Worm (Caenorhabditis elegans) whole organism, young adult: Measurements from ENCODE around the gene mpk-1.

Source experiments
- B0019.2 ChIP-seq: fragments of 200-800 bp; sonication (Bioruptor generic); conservative IDR thresholded peaks from 2 replicates; pipeline ENCODE4 v1.3.6; 2022; ENCODE audit warnings: missing genetic modification reagents, missing genetic modification characterization, missing compliant biosample characterization
- B0336.3 ChIP-seq: fragments of 200-800 bp; sonication (Bioruptor generic); IDR thresholded peaks from 2 replicates; pipeline ENCODE4 v1.3.6; 2022; ENCODE audit warnings: missing genetic modification characterization, missing compliant biosample characterization
- F22D6.2 ChIP-seq: sonication (generic microtip); optimal IDR thresholded peaks from 2 replicates; lab custom pipeline; 2016; ENCODE audit warnings: mild to moderate bottlenecking, missing genetic modification characterization, missing compliant biosample characterization
- F37B4.10 ChIP-seq: fragments of 200-800 bp; sonication (Bioruptor generic); IDR thresholded peaks from 2 replicates; pipeline ENCODE4 v1.3.6; 2022; ENCODE audit warnings: missing genetic modification characterization, missing compliant biosample characterization
- F39B2.1 ChIP-seq: fragments of 200-800 bp; sonication (Bioruptor generic); IDR thresholded peaks from 2 replicates; pipeline ENCODE4 v1.3.6; 2022; ENCODE audit warnings: missing genetic modification reagents, missing genetic modification characterization, missing compliant biosample characterization
- F49E8.2 ChIP-seq: sonication (generic microtip); optimal IDR thresholded peaks from 3 replicates; lab custom pipeline; 2017; ENCODE audit warnings: missing genetic modification characterization, mild to moderate bottlenecking, missing compliant biosample characterization, antibody characterized with exemption, moderate library complexity; ENCODE audit not compliant: insufficient read depth
- F55B11.4 ChIP-seq: sonication (generic microtip); optimal IDR thresholded peaks from 2 replicates; lab custom pipeline; 2016; ENCODE audit warnings: missing compliant biosample characterization, missing genetic modification characterization, borderline replicate concordance; ENCODE audit not compliant: insufficient read depth
- T07F8.4 ChIP-seq: sonication (generic microtip); optimal IDR thresholded peaks from 2 replicates; lab custom pipeline; 2016; ENCODE audit warnings: mild to moderate bottlenecking, missing genetic modification characterization, moderate library complexity, missing compliant biosample characterization
- Y79H2A.3 ChIP-seq: fragments of 200-800 bp; sonication (Bioruptor generic); conservative IDR thresholded peaks from 2 replicates; pipeline ENCODE4 v1.3.6; 2022; ENCODE audit warnings: missing genetic modification reagents, missing genetic modification characterization, missing compliant biosample characterization
- ZK185.1 ChIP-seq: sonication (generic microtip); optimal IDR thresholded peaks from 2 replicates; lab custom pipeline; 2016; ENCODE audit warnings: mild to moderate bottlenecking, missing genetic modification characterization, missing compliant biosample characterization; ENCODE audit not compliant: poor library complexity, severe bottlenecking
- akir-1 ChIP-seq: fragments of 200-800 bp; sonication (Bioruptor generic); optimal IDR thresholded peaks from 2 replicates; lab custom pipeline; 2018; ENCODE audit warnings: mild to moderate bottlenecking, missing genetic modification characterization, moderate library complexity, missing compliant biosample characterization
- aptf-3 ChIP-seq: fragments of 200-800 bp; sonication (Bioruptor generic); IDR thresholded peaks from 2 replicates; pipeline ENCODE4 v1.3.6; 2022; ENCODE audit warnings: missing genetic modification characterization, missing compliant biosample characterization
- athp-1 ChIP-seq: sonication (generic microtip); optimal IDR thresholded peaks from 2 replicates; lab custom pipeline; 2017; ENCODE audit warnings: mild to moderate bottlenecking, missing genetic modification characterization, missing compliant biosample characterization
- attf-5 ChIP-seq: fragments of 200-800 bp; sonication (Bioruptor generic); optimal IDR thresholded peaks from 2 replicates; lab custom pipeline; 2018; ENCODE audit warnings: mild to moderate bottlenecking, missing genetic modification characterization, missing compliant biosample characterization
- bed-1 ChIP-seq: fragments of 200-800 bp; sonication (Bioruptor generic); IDR thresholded peaks from 2 replicates; pipeline ENCODE4 v1.3.6; 2022; ENCODE audit warnings: missing genetic modification reagents, missing genetic modification characterization, missing compliant biosample characterization
- ccch-3 ChIP-seq: fragments of 200-800 bp; sonication (Bioruptor generic); optimal IDR thresholded peaks from 2 replicates; lab custom pipeline; 2018; ENCODE audit warnings: mild to moderate bottlenecking, missing genetic modification characterization, missing compliant biosample characterization
- ceh-27 ChIP-seq: fragments of 200-800 bp; sonication (Bioruptor generic); optimal IDR thresholded peaks from 2 replicates; lab custom pipeline; 2018; ENCODE audit warnings: mild to moderate bottlenecking, missing genetic modification characterization, moderate library complexity, missing compliant biosample characterization
- ceh-40 ChIP-seq: fragments of 200-800 bp; sonication (Bioruptor generic); IDR thresholded peaks from 2 replicates; pipeline ENCODE4 v1.3.6; 2022; ENCODE audit warnings: missing genetic modification characterization, missing compliant biosample characterization
- dpff-1 ChIP-seq: sonication (generic microtip); optimal IDR thresholded peaks from 2 replicates; lab custom pipeline; 2017; ENCODE audit warnings: mild to moderate bottlenecking, missing genetic modification characterization, missing compliant biosample characterization
- egl-18 ChIP-seq: fragments of 200-800 bp; sonication (Bioruptor generic); IDR thresholded peaks from 2 replicates; pipeline ENCODE4 v1.3.6; 2022; ENCODE audit warnings: missing genetic modification reagents, missing genetic modification characterization, missing compliant biosample characterization
- ets-4 ChIP-seq: fragments of 200-800 bp; sonication (Bioruptor generic); optimal IDR thresholded peaks from 2 replicates; lab custom pipeline; 2018; ENCODE audit warnings: mild to moderate bottlenecking, missing genetic modification characterization, missing compliant biosample characterization
- fkh-3 ChIP-seq: sonication (generic microtip); optimal IDR thresholded peaks from 2 replicates; lab custom pipeline; 2016; ENCODE audit warnings: mild to moderate bottlenecking, missing genetic modification characterization, missing compliant biosample characterization
- him-1 ChIP-seq: sonication (generic microtip); optimal IDR thresholded peaks from 2 replicates; lab custom pipeline; 2016; ENCODE audit warnings: missing genotype, missing genetic modification reagents, missing genetic modification characterization, missing compliant biosample characterization
- hrde-1 ChIP-seq: sonication (generic microtip); optimal IDR thresholded peaks from 2 replicates; lab custom pipeline; 2016; ENCODE audit warnings: missing genetic modification characterization, mild to moderate bottlenecking, missing compliant biosample characterization, moderate library complexity, missing genotype, missing genetic modification reagents, borderline replicate concordance
- hsf-1 ChIP-seq: fragments of 200-800 bp; sonication (Bioruptor generic); IDR thresholded peaks from 2 replicates; pipeline ENCODE4 v1.3.6; 2022; ENCODE audit warnings: missing genetic modification reagents, missing genetic modification characterization, missing compliant biosample characterization
- let-526 ChIP-seq: fragments of 200-800 bp; sonication (Bioruptor generic); IDR thresholded peaks from 2 replicates; pipeline ENCODE4 v1.3.6; 2022; ENCODE audit warnings: missing genetic modification reagents, missing genetic modification characterization, missing compliant biosample characterization
- lin-26 ChIP-seq: fragments of 200-800 bp; sonication (Bioruptor generic); IDR thresholded peaks from 2 replicates; pipeline ENCODE4 v1.3.6; 2022; ENCODE audit warnings: missing genetic modification reagents, missing genetic modification characterization, missing compliant biosample characterization
- lin-35 ChIP-seq, 3 experiments: fragments of 150-350 bp in 2 of 3; sonication (generic microtip) in 1 of 3; optimal IDR thresholded peaks; 2 replicates each; lab custom pipeline; 2014 to 2018; ENCODE audit warnings: missing biosample characterization in 3 of 3, missing genetic modification characterization in 3 of 3, missing genetic modification reagents in 3 of 3
- lsl-1 ChIP-seq: fragments of 200-800 bp; sonication (Bioruptor generic); optimal IDR thresholded peaks from 2 replicates; lab custom pipeline; 2018; ENCODE audit warnings: mild to moderate bottlenecking, missing genetic modification characterization, moderate library complexity, missing compliant biosample characterization
- madf-8 ChIP-seq: fragments of 200-800 bp; sonication (Bioruptor generic); conservative IDR thresholded peaks from 2 replicates; pipeline ENCODE4 v1.3.6; 2022; ENCODE audit warnings: missing genetic modification reagents, missing genetic modification characterization, missing compliant biosample characterization
- mcd-1 ChIP-seq: fragments of 200-800 bp; sonication (Bioruptor generic); IDR thresholded peaks from 2 replicates; pipeline ENCODE4 v1.3.6; 2022; ENCODE audit warnings: missing genetic modification reagents, missing genetic modification characterization, missing compliant biosample characterization
- mes-4 ChIP-seq: sonication (generic microtip); optimal IDR thresholded peaks from 2 replicates; lab custom pipeline; 2016; ENCODE audit warnings: missing genotype, missing genetic modification characterization, missing compliant biosample characterization
- mxl-1 ChIP-seq: sonication (generic microtip); optimal IDR thresholded peaks from 2 replicates; lab custom pipeline; 2016; ENCODE audit warnings: missing genetic modification characterization, missing compliant biosample characterization
- nfya-1 ChIP-seq: sonication (generic microtip); optimal IDR thresholded peaks from 2 replicates; lab custom pipeline; 2017; ENCODE audit warnings: antibody characterized with exemption, missing compliant biosample characterization, missing genetic modification characterization, borderline replicate concordance; ENCODE audit not compliant: insufficient read depth
- nhr-179 ChIP-seq: sonication (generic microtip); optimal IDR thresholded peaks from 2 replicates; lab custom pipeline; 2016; ENCODE audit warnings: mild to moderate bottlenecking, missing genetic modification characterization, missing compliant biosample characterization
- nhr-27 ChIP-seq: fragments of 200-800 bp; sonication (Bioruptor generic); optimal IDR thresholded peaks from 2 replicates; lab custom pipeline; 2018; ENCODE audit warnings: mild to moderate bottlenecking, missing genetic modification characterization, moderate library complexity, missing compliant biosample characterization
- nhr-80 ChIP-seq: sonication (generic microtip); optimal IDR thresholded peaks from 2 replicates; lab custom pipeline; 2016; ENCODE audit warnings: missing genetic modification characterization, missing compliant biosample characterization
- rcor-1 ChIP-seq: fragments of 200-800 bp; sonication (Bioruptor generic); IDR thresholded peaks from 2 replicates; pipeline ENCODE4 v1.3.6; 2022; ENCODE audit warnings: missing genetic modification reagents, missing genetic modification characterization, missing compliant biosample characterization
- repo-1 ChIP-seq: sonication (generic microtip); optimal IDR thresholded peaks from 2 replicates; lab custom pipeline; 2017; ENCODE audit warnings: mild to moderate bottlenecking, missing genetic modification characterization, missing compliant biosample characterization
- rpc-1 ChIP-seq, 2 experiments: fragments of 150-350 bp in 1 of 2; sonication (generic microtip) in 1 of 2; optimal IDR thresholded peaks; 2 replicates each; lab custom pipeline; 2014 to 2018; ENCODE audit warnings: missing biosample characterization in 1 of 2, missing genetic modification characterization in 1 of 2, missing genetic modification reagents in 1 of 2, missing genotype in 1 of 2
- snpc-3.4 ChIP-seq: sonication (generic microtip); optimal IDR thresholded peaks from 2 replicates; lab custom pipeline; 2017; ENCODE audit warnings: missing genetic modification characterization, mild to moderate bottlenecking, missing compliant biosample characterization, antibody characterized with exemption, moderate library complexity, missing genotype, missing genetic modification reagents
- snpc-4 ChIP-seq, 5 experiments: fragments of 150-350 bp in 1 of 5; sonication (generic microtip) in 4 of 5; optimal IDR thresholded peaks; 2 replicates each; lab custom pipeline; 2014 to 2018; ENCODE audit warnings: missing genetic modification characterization in 5 of 5, missing biosample characterization in 3 of 5, antibody characterized with exemption in 2 of 5, mild to moderate bottlenecking in 2 of 5, missing compliant biosample characterization in 2 of 5, missing genotype in 2 of 5, moderate library complexity in 2 of 5, missing genetic modification reagents in 1 of 5
- tbp1 ChIP-seq: fragments of 200-800 bp; sonication (Bioruptor generic); optimal IDR thresholded peaks from 2 replicates; lab custom pipeline; 2018; ENCODE audit warnings: mild to moderate bottlenecking, missing genetic modification characterization, missing compliant biosample characterization
- xnd-1 ChIP-seq: sonication (generic microtip); optimal IDR thresholded peaks from 2 replicates; lab custom pipeline; 2016; ENCODE audit warnings: missing genotype, missing genetic modification reagents, missing genetic modification characterization, missing compliant biosample characterization
- ztf-6 ChIP-seq: fragments of 200-800 bp; sonication (Bioruptor generic); IDR thresholded peaks from 2 replicates; pipeline ENCODE4 v1.3.6; 2022; ENCODE audit warnings: missing genetic modification reagents, missing genetic modification characterization, missing compliant biosample characterization

The mpk-1 gene

ce11 chrIII:4172210-4172609 lies 55.7 kb downstream of the mpk-1 start (continued):
- no peak for TF ChIP-seq F37B4.10
- no peak for TF ChIP-seq nfya-1 (tag; lab: Kevin White, UChicago)
- TF ChIP-seq attf-5 = no peak
- TF ChIP-seq mes-4 = peak; percentile 83
- TF ChIP-seq tbp1 = peak; percentile 47
- TF ChIP-seq nhr-80 (tag; lab: Kevin White, UChicago) = no peak
- peak; percentile 41 for TF ChIP-seq lsl-1 (GFP tag; lab: Kevin White, UChicago)
- TF ChIP-seq lin-35 (GFP tag; optimal IDR thresholded peaks at IDR 0.05; lab: Kevin White, UChicago) = no peak

- TF ChIP-seq nhr-179 = no peak
- TF ChIP-seq F55B11.4 (tag; lab: Kevin White, UChicago) = no peak
- TF ChIP-seq ceh-27 (GFP tag; lab: Kevin White, UChicago) = no peak
- TF ChIP-seq ceh-40 (GFP tag; lab: Robert Waterston, UW) = no peak
- peak; percentile 57; the same call in 1 of the 2 replicates for TF ChIP-seq rcor-1 (GFP tag; lab: Robert Waterston, UW)
- no peak for TF ChIP-seq mxl-1 (tag; lab: Kevin White, UChicago)
- TF ChIP-seq B0019.2 (GFP tag; lab: Robert Waterston, UW) = no peak
- peak; percentile 4 for TF ChIP-seq repo-1 (tag; lab: Kevin White, UChicago)
- no peak for TF ChIP-seq fkh-3 (tag; lab: Kevin White, UChicago)
- peak; percentile 38 for TF ChIP-seq xnd-1 (tag; lab: Kevin White, UChicago)
- peak; percentile 20 for TF ChIP-seq F22D6.2 (tag; lab: Kevin White, UChicago)
- TF ChIP-seq hsf-1 (GFP tag; lab: Robert Waterston, UW) = no peak
- TF ChIP-seq snpc-3.4 (tag; lab: Kevin White, UChicago) = peak; percentile 83
- peak; percentile 63 for TF ChIP-seq F49E8.2 (tag; lab: Kevin White, UChicago)
- TF ChIP-seq lsl-1 (GFP tag; lab: Kevin White, UChicago) = peak; percentile 47
- no peak for TF ChIP-seq nhr-27
- TF ChIP-seq mcd-1 (GFP tag; lab: Robert Waterston, UW) = peak; percentile 75
- peak; percentile 15 for TF ChIP-seq T07F8.4 (tag; lab: Kevin White, UChicago)
- no peak for TF ChIP-seq aptf-3 (GFP tag; lab: Robert Waterston, UW)
- TF ChIP-seq him-1 (tag; lab: Kevin White, UChicago) = peak; percentile 0
- no peak for TF ChIP-seq egl-18
- no peak for TF ChIP-seq ets-4
- peak; percentile 40 for TF ChIP-seq athp-1 (tag; lab: Kevin White, UChicago)
- no peak for TF ChIP-seq F37B4.10
- no peak for TF ChIP-seq let-526
- TF ChIP-seq rpc-1 (optimal IDR thresholded peaks at IDR 0.05; lab: Kevin White, UChicago) = peak; percentile 56
- TF ChIP-seq rpc-1 (tag; optimal IDR thresholded peaks at IDR 0.05; lab: Kevin White, UChicago) = no peak
- peak; percentile 20; the same call in 1 of the 2 replicates for TF ChIP-seq B0336.3 (GFP tag; lab: Robert Waterston, UW)
- TF ChIP-seq F39B2.1 = no peak
- peak in 1 of 3 experiments; percentile 25 for TF ChIP-seq lin-35 (GFP tag; optimal IDR thresholded peaks at IDR 0.05; lab: Kevin White, UChicago)
- peak; percentile 86 for TF ChIP-seq ZK185.1
- no peak for TF ChIP-seq dpff-1 (tag; lab: Kevin White, UChicago)
- no peak for TF ChIP-seq akir-1 (GFP tag; lab: Kevin White, UChicago)
- peak; percentile 66 for TF ChIP-seq hrde-1
- no peak for TF ChIP-seq Y79H2A.3 (GFP tag; lab: Robert Waterston, UW)
- no peak for TF ChIP-seq ztf-6 (GFP tag; lab: Robert Waterston, UW)
- peak; percentile 38 for TF ChIP-seq madf-8 (GFP tag; lab: Robert Waterston, UW)
- TF ChIP-seq lin-26 (GFP tag; lab: Robert Waterston, UW) = peak; percentile 49; the same call in 1 of the 2 replicates
- no peak for TF ChIP-seq ccch-3 (GFP tag; lab: Kevin White, UChicago)
- TF ChIP-seq bed-1 (GFP tag; lab: Robert Waterston, UW) = no peak
- TF ChIP-seq snpc-4 (GFP tag; optimal IDR thresholded peaks at IDR 0.05; lab: Kevin White, UChicago) = peak; percentile 5
- TF ChIP-seq snpc-4 (tag; optimal IDR thresholded peaks at IDR 0.05; lab: Kevin White, UChicago) = peak in 2 of 4 experiments; percentile 28 to 54
These were observed 57.0 kb downstream of the mpk-1 start, which contains the start of the genes rnf-121 and C16C10.4 for ce11 chrIII:4170903-4171377. rnf-121 (minus strand) TSS chrIII:4170953. C16C10.4 (plus strand) TSS chrIII:4171336.
